Fruit fly (Drosophila melanogaster): Measurements from ENCODE around the gene mv.
A peak's percentile ranks its signal among the peaks of the same experiment; 100 is the strongest.

Gene mv

DNA sequence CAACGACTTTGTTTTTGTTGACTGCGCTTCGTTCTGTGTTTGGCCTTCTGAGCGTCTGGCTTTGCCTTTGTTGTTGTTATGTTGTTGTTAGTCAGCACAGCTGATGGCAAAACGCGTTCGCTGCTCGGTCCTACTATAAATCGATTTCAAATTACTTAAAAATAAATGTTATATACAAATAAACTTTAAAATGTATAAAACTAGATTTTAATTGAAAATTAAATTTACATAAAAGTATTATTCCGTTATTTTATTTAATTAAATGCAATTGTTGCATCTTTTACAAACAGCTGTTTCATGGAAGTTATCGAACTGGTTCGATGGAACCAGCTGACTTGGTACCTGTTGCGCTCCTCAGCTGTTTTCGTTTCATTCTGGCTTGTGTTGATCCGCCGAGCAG is at the start of gene mv:
Gene mv, minus strand, starts transcription at position 80 of the 400 bp plus-strand sequence.
- TF ChIP-seq noc (tag; optimal IDR thresholded peaks at IDR 0.05): no peak

DNA sequence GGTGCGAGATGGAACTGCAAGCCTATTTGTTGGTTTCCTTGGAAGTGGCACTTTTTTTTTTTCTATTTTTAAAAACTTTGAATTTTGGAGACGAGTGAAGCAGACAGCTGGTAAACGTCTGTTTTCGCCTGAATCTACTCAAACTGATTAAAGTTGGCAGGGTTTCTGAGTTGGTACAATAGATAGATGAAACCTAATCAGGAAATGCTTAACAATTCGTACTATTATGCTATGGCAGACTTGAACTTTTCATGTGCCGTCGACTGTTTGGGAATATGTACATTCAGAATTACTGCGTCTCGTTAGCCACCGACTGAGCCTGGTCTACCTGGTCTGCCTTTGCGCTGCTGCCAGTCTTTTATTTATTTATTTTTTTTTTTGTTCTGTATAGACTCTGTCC is 41.6 kb upstream of the mv start, which contains the start of gene CG42841:
Gene CG42841, minus strand, starts transcription at position 101 of the 400 bp plus-strand sequence.
- TF ChIP-seq noc (tag; optimal IDR thresholded peaks at IDR 0.05): no peak

DNA sequence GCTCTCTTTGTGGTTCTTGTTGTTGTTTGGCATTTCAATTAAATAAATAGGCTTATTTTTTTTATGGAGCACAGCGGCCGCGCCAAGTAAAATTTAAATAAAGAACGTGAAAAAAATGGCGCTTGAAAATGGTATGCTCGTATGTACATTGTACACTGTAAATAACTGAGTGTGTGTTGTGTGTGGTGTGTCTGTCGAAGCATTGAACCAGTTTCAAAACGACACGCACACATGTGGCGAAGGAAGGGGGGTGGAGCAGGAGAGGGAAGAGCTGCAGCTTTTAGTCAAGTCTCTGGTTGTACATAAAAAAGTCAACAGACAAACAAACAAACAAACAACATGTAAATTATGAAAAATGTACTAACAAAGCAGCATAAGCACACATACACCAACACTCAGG is 40.8 kb upstream of the mv start:
- no peak for TF ChIP-seq noc (tag; optimal IDR thresholded peaks at IDR 0.05)

DNA sequence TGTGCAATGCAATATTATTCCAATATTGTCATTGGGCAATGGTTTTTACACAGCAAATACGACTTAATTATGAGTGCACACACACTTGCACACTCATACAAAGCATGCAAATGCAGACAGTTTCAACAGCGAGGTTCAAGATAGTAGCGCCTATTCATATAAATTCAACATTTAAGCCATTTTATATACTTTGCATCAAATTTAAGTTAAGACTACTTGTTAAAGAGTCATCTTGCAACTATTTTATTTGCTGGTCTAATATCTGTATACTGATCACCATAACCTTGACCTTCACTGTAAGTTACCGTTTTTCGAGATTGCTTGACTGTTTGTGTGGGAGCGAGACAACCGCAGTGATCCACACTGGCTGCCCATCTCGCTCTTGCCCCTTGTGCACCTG is 21.4 kb upstream of the mv start:
- TF ChIP-seq noc (tag; optimal IDR thresholded peaks at IDR 0.05): no peak

DNA sequence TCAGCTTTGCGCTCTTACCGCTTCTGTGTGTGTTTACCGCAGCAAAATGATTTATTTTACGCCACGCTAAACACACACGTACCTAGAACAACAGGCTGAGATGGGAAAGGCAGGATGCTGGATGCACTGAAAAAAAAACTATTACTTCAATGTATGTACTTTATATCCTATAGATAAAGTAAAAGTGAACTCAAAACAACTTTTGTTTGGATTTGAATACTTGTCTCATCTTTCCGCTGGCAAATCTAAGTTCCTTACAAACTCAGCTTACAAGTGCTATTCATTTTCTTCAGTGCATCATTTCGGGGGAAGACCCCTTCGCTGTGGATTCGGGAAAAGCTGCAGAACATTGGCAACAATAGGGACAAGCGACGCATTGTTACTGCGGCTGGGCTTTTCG is 12.8 kb upstream of the mv start:
- no peak for TF ChIP-seq noc (tag; optimal IDR thresholded peaks at IDR 0.05)

DNA sequence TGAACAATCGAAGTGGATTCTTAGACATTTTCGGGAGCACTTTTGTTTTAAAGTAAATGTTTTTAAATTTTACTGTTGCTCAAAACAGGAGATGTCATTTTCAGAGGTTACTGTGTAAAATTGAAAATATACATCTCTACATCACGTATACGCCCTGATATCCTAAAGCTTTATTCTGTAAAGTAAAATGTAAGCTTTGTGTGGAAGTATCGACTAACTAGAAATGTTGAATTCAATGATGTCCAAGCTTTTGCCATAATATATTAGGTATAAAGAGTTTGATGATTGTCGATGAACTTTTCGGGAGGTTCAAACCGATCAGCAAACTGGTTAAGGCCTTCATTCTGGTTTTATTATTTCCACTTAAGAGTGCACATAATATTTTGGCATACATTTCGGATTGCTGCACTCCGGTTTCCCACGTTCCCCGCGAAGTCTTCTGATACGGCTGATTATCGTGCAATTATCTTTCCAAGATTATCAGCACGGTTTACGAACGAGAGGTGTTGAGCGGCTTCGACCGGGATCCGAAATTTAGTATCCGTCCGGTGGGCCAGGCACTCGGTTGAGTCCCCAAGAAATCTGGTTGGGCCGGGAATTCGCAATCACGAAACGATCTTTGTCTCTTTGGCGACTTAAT is 7.2 kb upstream of the mv start, which contains the start of the genes CG11815 and acs:
Gene CG11815, minus strand, starts transcription at position 98 of the 640 bp plus-strand sequence.
Gene acs, plus strand, starts transcription at position 536 of the 640 bp plus-strand sequence.
- no peak for TF ChIP-seq noc (tag; optimal IDR thresholded peaks at IDR 0.05)

DNA sequence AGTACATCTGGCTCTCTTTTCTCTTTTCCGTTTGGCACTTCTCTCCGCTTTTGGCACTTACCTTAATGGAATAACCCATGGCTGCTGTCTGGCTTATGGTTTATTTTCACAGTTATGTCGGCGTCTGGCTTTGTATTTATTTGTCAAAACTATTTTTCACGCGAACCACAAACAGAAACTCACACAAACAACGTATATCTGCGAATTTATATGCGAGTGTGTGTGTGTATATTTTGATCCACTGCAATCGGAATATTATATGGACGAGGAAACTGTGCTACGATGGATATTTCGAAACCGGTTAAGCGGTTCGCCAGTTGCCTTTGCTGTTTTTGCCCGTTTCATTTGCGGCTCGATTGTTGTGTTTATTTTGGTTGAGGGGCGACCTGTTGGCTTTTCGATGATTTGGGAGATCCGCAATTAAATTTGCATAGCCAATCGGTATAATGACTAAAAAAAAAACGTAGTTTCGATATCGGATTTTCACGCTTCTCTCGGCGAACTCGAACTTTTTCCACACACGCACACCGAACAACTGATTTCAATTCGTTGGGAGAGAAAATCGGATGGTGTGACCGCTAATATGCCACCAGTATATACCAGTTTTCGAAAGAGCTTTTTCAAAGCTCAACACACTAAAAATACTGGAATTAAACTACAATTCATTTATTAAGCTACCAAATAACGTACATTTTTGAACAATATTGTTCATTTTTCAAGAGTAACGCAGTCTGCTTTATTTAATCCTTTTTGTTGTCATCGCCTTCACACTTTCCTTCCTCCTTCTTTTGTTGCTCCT is 5.8 kb upstream of the mv start, which contains the start of gene CG1927:
Gene CG1927, minus strand, starts transcription at position 541 of the 799 bp plus-strand sequence.
- TF ChIP-seq noc (tag; optimal IDR thresholded peaks at IDR 0.05): no peak

DNA sequence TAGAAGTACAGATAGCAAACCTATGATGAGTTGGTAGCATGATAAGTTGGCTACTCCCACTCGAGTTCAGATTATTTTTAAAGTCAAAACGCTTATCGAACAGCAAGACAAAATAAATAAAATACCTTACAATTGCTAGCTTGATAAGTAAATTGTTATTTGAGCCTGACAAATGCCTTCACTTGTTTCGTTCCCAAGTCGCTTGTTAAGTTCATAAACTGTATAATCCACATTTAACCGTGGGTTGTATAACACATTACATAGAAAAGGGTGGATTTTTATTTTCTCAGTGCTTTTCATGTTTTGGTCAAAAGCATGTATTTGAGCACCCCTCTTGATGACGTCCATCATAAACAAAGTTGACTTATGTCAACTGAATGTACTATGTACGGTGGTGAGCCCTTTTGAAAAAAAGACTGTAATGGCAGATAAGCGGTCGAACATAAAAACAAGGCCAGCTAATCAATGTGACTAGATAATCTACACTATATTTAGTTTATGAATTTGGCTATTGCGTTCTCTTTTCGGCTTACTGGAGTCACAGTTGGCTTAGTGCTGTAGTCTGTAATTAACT is 4.9 kb upstream of the mv start:
- TF ChIP-seq noc (tag; optimal IDR thresholded peaks at IDR 0.05): no peak

DNA sequence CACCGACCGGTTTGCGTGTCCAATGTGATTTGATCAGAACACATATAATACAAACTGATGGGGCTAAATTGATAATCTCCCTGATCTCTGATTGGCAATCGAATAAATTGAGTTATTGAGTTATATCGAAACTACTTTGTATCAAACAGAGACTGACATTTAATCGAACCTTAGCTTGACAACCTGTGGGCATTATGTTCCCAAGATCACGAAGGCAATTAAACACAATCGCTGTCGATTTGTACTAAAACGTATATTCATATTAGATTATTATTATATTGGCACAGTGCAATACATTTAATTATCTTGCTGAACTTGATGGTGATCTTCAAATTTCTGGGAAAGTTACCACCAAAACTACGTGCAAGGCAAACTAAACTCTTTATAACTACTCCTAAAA is 4.4 kb upstream of the mv start:
- TF ChIP-seq noc (tag; optimal IDR thresholded peaks at IDR 0.05): no peak

DNA sequence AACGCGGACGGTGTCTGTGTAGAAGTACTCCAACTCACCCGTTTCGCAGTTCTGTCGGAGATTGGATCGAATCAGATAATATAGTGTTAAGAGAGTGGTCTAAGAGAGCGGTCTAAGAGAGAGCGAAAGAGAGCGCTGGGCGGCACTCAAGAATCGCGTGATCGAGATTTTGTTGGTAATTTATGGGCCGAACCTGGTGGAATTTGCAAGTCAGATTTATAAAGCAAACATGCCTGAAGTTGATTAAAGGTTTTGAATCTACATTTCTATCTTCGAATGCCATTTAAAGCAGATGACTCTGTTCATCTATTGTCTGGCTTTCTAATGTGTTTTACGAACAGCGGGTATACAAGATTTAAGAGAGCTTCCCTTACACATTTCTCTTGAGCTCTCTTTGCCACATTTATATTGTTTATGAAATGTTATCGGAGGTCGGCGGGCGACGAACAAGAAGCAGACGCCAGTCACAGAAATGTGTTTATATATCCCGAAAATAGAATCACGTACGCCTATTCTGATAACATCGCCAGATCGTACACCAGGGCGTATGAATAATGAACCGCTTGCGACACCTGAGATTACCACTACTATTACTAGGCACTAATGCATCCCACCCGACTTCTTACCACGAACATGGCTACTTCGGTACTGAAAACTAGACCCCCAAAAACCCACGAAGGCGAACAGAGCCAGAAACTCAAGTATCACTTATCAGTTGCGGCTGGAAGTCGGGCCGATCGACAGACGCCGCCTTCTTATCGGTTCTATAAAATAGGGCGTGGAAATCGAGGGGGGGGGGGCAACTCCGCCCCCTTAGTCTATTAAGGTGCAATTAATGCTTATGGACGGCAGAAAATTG is 3.7 kb upstream of the mv start:
- TF ChIP-seq noc (tag; optimal IDR thresholded peaks at IDR 0.05): peak; percentile 77

DNA sequence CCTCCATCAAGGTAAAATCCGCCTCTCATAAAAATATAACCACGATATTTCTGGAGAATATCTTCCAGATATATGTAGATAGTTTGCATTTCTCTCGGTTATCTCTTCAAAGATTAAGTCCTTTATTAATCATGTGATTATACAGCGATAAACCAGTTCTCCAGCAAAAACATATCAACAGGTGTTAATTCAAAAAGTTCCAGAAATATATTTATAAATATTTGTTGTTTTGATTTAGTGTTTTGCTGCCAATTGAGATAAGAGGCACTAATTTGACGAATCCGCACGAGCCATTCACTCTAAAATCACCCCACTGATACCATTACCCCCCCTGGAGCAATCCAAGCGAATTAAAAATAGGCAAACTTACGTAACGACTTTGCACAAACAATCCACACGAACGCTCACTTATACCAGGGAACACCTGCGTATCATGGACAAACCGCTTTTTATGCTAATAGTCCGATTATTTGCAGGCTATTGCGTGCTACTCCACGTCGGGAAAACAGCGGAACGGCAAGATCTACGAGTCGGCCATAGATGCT is 693 bp upstream of the mv start:
- TF ChIP-seq noc (tag; optimal IDR thresholded peaks at IDR 0.05): peak; percentile 40

DNA sequence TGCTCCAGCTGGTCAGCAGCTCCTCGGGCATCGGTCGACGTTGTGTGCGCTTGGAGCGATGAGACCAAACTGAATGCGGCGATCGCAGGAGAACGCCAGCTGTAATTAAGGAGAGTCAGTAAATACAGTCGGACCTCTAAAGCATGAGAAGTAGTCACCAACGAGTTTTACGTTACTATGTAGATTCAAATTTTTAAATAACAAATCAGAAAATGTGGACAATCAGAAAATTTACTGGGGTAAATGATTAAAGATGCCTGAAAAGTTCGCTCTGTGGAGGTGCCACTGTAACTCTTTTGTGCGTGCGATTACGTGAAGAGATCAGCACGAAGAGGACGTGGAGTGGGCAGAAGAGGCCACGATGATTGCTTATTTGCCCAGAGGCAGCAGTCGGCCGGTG is 1.0 kb downstream of the mv start, which contains the start of gene SCOT:
Gene SCOT, plus strand, starts transcription at position 180 of the 400 bp plus-strand sequence.
- TF ChIP-seq noc (tag; optimal IDR thresholded peaks at IDR 0.05): no peak

DNA sequence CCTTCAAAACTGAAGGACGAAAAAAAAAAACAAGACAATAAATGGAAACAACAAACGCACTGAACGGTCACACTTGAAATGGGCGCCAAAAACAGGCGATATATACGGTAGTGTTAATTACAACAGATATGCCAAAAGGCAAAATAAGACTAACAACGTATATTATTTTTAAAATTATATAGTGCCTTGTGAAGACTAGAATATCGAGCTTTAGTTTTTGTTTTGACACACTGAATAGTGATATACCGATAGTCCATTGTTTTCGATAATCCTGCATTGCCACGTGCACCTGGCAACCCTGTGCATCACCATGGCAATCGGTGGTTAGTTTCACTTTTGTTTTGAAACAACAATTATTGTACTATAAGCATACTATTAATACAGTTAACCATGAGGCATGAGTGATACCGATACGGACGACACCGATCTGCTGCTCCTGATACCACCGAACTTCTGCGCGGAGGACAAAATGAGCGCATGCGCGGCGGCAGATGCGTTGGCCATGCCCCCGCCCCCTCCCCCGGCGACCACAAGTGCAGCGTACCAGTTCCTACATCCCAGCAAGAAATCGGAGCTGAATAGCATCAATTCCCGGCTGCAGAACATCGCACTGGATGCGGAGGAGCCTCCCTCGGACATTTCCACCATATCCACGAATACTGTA is 16.4 kb downstream of the mv start, which contains the start of the genes mu2 and Cnb:
Gene mu2, minus strand, starts transcription at position 13 of the 664 bp plus-strand sequence.
Gene Cnb, plus strand, starts transcription at position 103 of the 664 bp plus-strand sequence.
- no peak for TF ChIP-seq noc (tag; optimal IDR thresholded peaks at IDR 0.05)

DNA sequence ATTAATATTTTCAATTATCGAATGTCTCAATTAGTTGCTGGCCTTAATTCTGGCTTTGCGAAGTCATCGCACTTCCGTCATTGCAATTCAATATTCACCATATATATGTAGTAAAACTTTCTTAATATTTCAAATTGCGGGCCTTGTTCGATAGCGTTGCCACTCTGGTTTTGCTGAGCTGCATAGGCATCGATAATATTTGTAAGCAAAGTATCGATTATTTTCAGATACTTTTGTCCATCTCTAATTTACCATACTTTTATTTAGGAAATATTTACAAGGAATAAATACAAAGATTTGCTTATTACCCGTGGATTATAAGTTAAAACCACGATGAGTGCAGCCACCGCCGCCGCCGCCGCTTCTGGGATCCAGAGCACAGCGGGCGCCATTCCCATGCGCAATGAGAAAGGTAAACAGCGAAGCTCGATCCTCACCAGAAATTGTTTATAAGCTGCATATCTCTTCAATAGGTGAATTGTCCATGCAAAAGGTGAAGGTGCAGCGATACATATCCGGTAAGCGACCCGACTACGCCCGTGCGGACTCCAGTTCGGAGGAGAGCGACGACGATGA is 23.0 kb downstream of the mv start, which contains the start of gene Mfap1:
Gene Mfap1, plus strand, starts transcription at position 226 of the 576 bp plus-strand sequence.
- TF ChIP-seq noc (tag; optimal IDR thresholded peaks at IDR 0.05): no peak
